Worm (Caenorhabditis elegans) whole organism, late embryonic: ENCODE results near the gene srz-13.

ENCODE experiments used
- C08G9.2 ChIP-seq: sonication (generic microtip); optimal IDR thresholded peaks from 2 replicates; lab custom pipeline; 2016; ENCODE audit warnings: mild to moderate bottlenecking, missing genetic modification characterization, moderate library complexity, missing compliant biosample characterization
- C38D4.7 ChIP-seq: fragments of 200-800 bp; sonication (Bioruptor generic); optimal IDR thresholded peaks from 2 replicates; lab custom pipeline; 2018; ENCODE audit warnings: mild to moderate bottlenecking, missing genetic modification characterization, moderate library complexity, missing compliant biosample characterization
- F13H6.1 ChIP-seq: sonication (generic microtip); optimal IDR thresholded peaks from 2 replicates; lab custom pipeline; 2016; ENCODE audit warnings: missing genetic modification characterization, missing compliant biosample characterization
- ahr-1 ChIP-seq: sonication (generic microtip); optimal IDR thresholded peaks from 2 replicates; lab custom pipeline; 2016; ENCODE audit warnings: missing genetic modification characterization, missing compliant biosample characterization
- ama-1 ChIP-seq: fragments of 150-350 bp; optimal IDR thresholded peaks from 2 replicates; lab custom pipeline; 2014
- ceh-18 ChIP-seq: sonication (generic microtip); optimal IDR thresholded peaks from 2 replicates; lab custom pipeline; 2016; ENCODE audit warnings: missing genetic modification characterization, missing compliant biosample characterization
- ceh-19 ChIP-seq: fragments of 200-800 bp; sonication (Bioruptor generic); optimal IDR thresholded peaks from 2 replicates; lab custom pipeline; 2018; ENCODE audit warnings: mild to moderate bottlenecking, missing genetic modification characterization, missing compliant biosample characterization
- ceh-22 ChIP-seq: sonication (generic microtip); optimal IDR thresholded peaks from 2 replicates; lab custom pipeline; 2017; ENCODE audit warnings: missing biosample characterization, missing genetic modification characterization
- ceh-24 ChIP-seq: sonication (generic microtip); optimal IDR thresholded peaks from 2 replicates; lab custom pipeline; 2016; ENCODE audit warnings: mild to moderate bottlenecking, missing genetic modification characterization, missing compliant biosample characterization
- ceh-30 ChIP-seq: fragments of 150-350 bp; optimal IDR thresholded peaks from 2 replicates; lab custom pipeline; 2014; ENCODE audit warnings: missing biosample characterization, missing genetic modification characterization
- ceh-34 ChIP-seq: sonication (generic microtip); optimal IDR thresholded peaks from 2 replicates; lab custom pipeline; 2016; ENCODE audit warnings: mild to moderate bottlenecking, missing genetic modification characterization, missing compliant biosample characterization
- ceh-45 ChIP-seq: fragments of 200-800 bp; sonication (Bioruptor generic); IDR thresholded peaks from 2 replicates; pipeline ENCODE4 v1.3.6; 2022; ENCODE audit warnings: missing genetic modification reagents, missing genetic modification characterization, missing compliant biosample characterization
- ceh-6 ChIP-seq: fragments of 200-800 bp; sonication (Bioruptor generic); optimal IDR thresholded peaks from 2 replicates; lab custom pipeline; 2018; ENCODE audit warnings: mild to moderate bottlenecking, missing genetic modification characterization, missing compliant biosample characterization
- ceh-9 ChIP-seq: sonication (generic microtip); optimal IDR thresholded peaks from 2 replicates; lab custom pipeline; 2016; ENCODE audit warnings: mild to moderate bottlenecking, missing genetic modification characterization, inconsistent platforms, missing compliant biosample characterization
- che-1 ChIP-seq: sonication (generic microtip); optimal IDR thresholded peaks from 2 replicates; lab custom pipeline; 2016; ENCODE audit warnings: mild to moderate bottlenecking, missing genetic modification characterization, missing compliant biosample characterization
- elt-2 ChIP-seq: sonication (generic microtip); optimal IDR thresholded peaks from 2 replicates; lab custom pipeline; 2016; ENCODE audit warnings: missing genetic modification reagents, missing genetic modification characterization, missing compliant biosample characterization
- elt-4 ChIP-seq: sonication (generic microtip); optimal IDR thresholded peaks from 2 replicates; lab custom pipeline; 2016; ENCODE audit warnings: missing genetic modification characterization, missing compliant biosample characterization
- fkh-10 ChIP-seq: fragments of 150-350 bp; optimal IDR thresholded peaks from 2 replicates; lab custom pipeline; 2014; ENCODE audit warnings: missing biosample characterization, missing genetic modification reagents, missing genetic modification characterization
- fkh-6 ChIP-seq: sonication (generic microtip); optimal IDR thresholded peaks from 2 replicates; lab custom pipeline; 2016; ENCODE audit warnings: missing genetic modification characterization, missing compliant biosample characterization
- hlh-30 ChIP-seq: sonication (generic microtip); optimal IDR thresholded peaks from 2 replicates; lab custom pipeline; 2017; ENCODE audit warnings: antibody characterized with exemption, missing genetic modification characterization, missing compliant biosample characterization; ENCODE audit not compliant: insufficient read depth
- hlh-8 ChIP-seq: sonication (generic microtip); optimal IDR thresholded peaks from 2 replicates; lab custom pipeline; 2016; ENCODE audit warnings: missing genotype, missing genetic modification characterization, missing compliant biosample characterization
- madf-2 ChIP-seq: sonication (generic microtip); optimal IDR thresholded peaks from 2 replicates; lab custom pipeline; 2017; ENCODE audit warnings: missing genetic modification characterization, missing compliant biosample characterization
- mec-3 ChIP-seq: sonication (generic microtip); optimal IDR thresholded peaks from 2 replicates; lab custom pipeline; 2016; ENCODE audit warnings: borderline replicate concordance, missing genetic modification characterization, missing compliant biosample characterization
- nhr-232 ChIP-seq: sonication (generic microtip); optimal IDR thresholded peaks from 2 replicates; lab custom pipeline; 2016; ENCODE audit warnings: missing genetic modification characterization, missing compliant biosample characterization
- npax-4 ChIP-seq: sonication (generic microtip); optimal IDR thresholded peaks from 2 replicates; lab custom pipeline; 2016; ENCODE audit warnings: missing genetic modification characterization, missing compliant biosample characterization
- pat-9 ChIP-seq: fragments of 200-800 bp; sonication (Bioruptor generic); optimal IDR thresholded peaks from 2 replicates; lab custom pipeline; 2018; ENCODE audit warnings: mild to moderate bottlenecking, missing genetic modification characterization, moderate library complexity, missing compliant biosample characterization
- pha-2 ChIP-seq: sonication (generic microtip); optimal IDR thresholded peaks from 2 replicates; lab custom pipeline; 2017; ENCODE audit warnings: mild to moderate bottlenecking, missing genetic modification characterization, missing compliant biosample characterization
- pqm-1 ChIP-seq: sonication (generic microtip); optimal IDR thresholded peaks from 2 replicates; lab custom pipeline; 2016; ENCODE audit warnings: missing genetic modification characterization, missing compliant biosample characterization
- pros-1 ChIP-seq: fragments of 150-350 bp; optimal IDR thresholded peaks from 2 replicates; lab custom pipeline; 2014; ENCODE audit warnings: missing biosample characterization, missing genetic modification reagents, missing genetic modification characterization
- ref-2 ChIP-seq: sonication (generic microtip); optimal IDR thresholded peaks from 2 replicates; lab custom pipeline; 2016; ENCODE audit warnings: missing genetic modification characterization, missing compliant biosample characterization
- rnt-1 ChIP-seq: sonication (generic microtip); optimal IDR thresholded peaks from 2 replicates; lab custom pipeline; 2016; ENCODE audit warnings: missing genetic modification characterization, missing compliant biosample characterization
- sox-2 ChIP-seq: fragments of 200-800 bp; sonication (Bioruptor generic); IDR thresholded peaks from 2 replicates; pipeline ENCODE4 v1.3.6; 2022; ENCODE audit warnings: missing genetic modification reagents, missing genetic modification characterization, missing compliant biosample characterization
- syd-9 ChIP-seq: sonication (generic microtip); optimal IDR thresholded peaks from 2 replicates; lab custom pipeline; 2016; ENCODE audit warnings: mild to moderate bottlenecking, missing genetic modification characterization, moderate library complexity, missing compliant biosample characterization
- tbx-7 ChIP-seq: sonication (generic microtip); optimal IDR thresholded peaks from 2 replicates; lab custom pipeline; 2016; ENCODE audit warnings: missing genotype, missing genetic modification characterization, missing compliant biosample characterization
- ttx-3 ChIP-seq: sonication (generic microtip); optimal IDR thresholded peaks from 2 replicates; lab custom pipeline; 2016; ENCODE audit warnings: missing genetic modification reagents, missing genetic modification characterization, missing compliant biosample characterization
- unc-3 ChIP-seq, 2 experiments: fragments of 200-800 bp in 1 of 2; sonication (Bioruptor generic) in 1 of 2; sonication (generic microtip) in 1 of 2; conservative IDR thresholded peaks in 1 of 2; optimal IDR thresholded peaks in 1 of 2; 2 replicates each; pipeline versions ENCODE4 v1.3.6 to Lab custom; 2016 to 2022; ENCODE audit warnings: missing compliant biosample characterization in 2 of 2, missing genetic modification characterization in 2 of 2, missing genetic modification reagents in 1 of 2
- unc-55 ChIP-seq: sonication (generic microtip); optimal IDR thresholded peaks from 2 replicates; lab custom pipeline; 2017; ENCODE audit warnings: missing biosample characterization, missing genetic modification reagents, missing genetic modification characterization
- zip-5 ChIP-seq: sonication (generic microtip); optimal IDR thresholded peaks from 2 replicates; lab custom pipeline; 2016; ENCODE audit warnings: missing genetic modification characterization, missing compliant biosample characterization
- ztf-16 ChIP-seq: sonication (generic microtip); optimal IDR thresholded peaks from 2 replicates; lab custom pipeline; 2017; ENCODE audit warnings: missing genetic modification characterization, missing compliant biosample characterization

Gene srz-13

ce11 chrV:16192114-16192513 lies 9.9 kb downstream of the srz-13 start, which contains the start of gene srh-279:
Gene srh-279 (plus strand): TSS chrV:16192414.
- TF ChIP-seq syd-9 (tag; lab: Kevin White, UChicago) (no peak), ceh-30 (tag; lab: Kevin White, UChicago) (no peak), zip-5 (tag; lab: Kevin White, UChicago) (no peak), madf-2 (tag; lab: Kevin White, UChicago) (no peak), C38D4.7 (GFP tag; lab: Kevin White, UChicago) (no peak), nhr-232 (tag; lab: Kevin White, UChicago) (no peak), ceh-9 (tag; lab: Kevin White, UChicago) (no peak), hlh-30 (tag; lab: Kevin White, UChicago) (no peak), rnt-1 (tag; lab: Kevin White, UChicago) (no peak), ceh-18 (tag; lab: Kevin White, UChicago) (no peak), ceh-22 (no peak)

- no peak for TF ChIP-seq fkh-10 (GFP tag; lab: Kevin White, UChicago)
- TF ChIP-seq sox-2 = no peak
- TF ChIP-seq ceh-19 (GFP tag; lab: Kevin White, UChicago) = no peak
- TF ChIP-seq C38D4.7 (GFP tag; lab: Kevin White, UChicago) = no peak
- no peak for TF ChIP-seq ama-1 (lab: Kevin White, UChicago)
- TF ChIP-seq ceh-24 = no peak
- TF ChIP-seq ceh-9 (tag; lab: Kevin White, UChicago) = no peak
- no peak for TF ChIP-seq ceh-45
Observed at ce11 chrV:16194639-16195038, 12.4 kb downstream of the srz-13 start, which contains the start of gene rabr-4. Gene rabr-4 (plus strand): TSS chrV:16194939.

- TF ChIP-seq ceh-24 (no peak), syd-9 (tag; lab: Kevin White, UChicago) (no peak), hlh-8 (tag; lab: Kevin White, UChicago) (no peak), fkh-6 (tag; lab: Kevin White, UChicago) (no peak), che-1 (no peak), pqm-1 (tag; lab: Kevin White, UChicago) (no peak), mec-3 (tag; lab: Kevin White, UChicago) (no peak), ceh-6 (no peak), ceh-45 (no peak)
Observed at ce11 chrV:16195379-16195778, 13.2 kb downstream of the srz-13 start, which contains the start of gene rabr-3. Gene rabr-3 (plus strand): TSS chrV:16195679.

- no peak for TF ChIP-seq ceh-34 (tag; lab: Kevin White, UChicago)
- no peak for TF ChIP-seq pha-2 (tag; lab: Kevin White, UChicago)
- TF ChIP-seq C38D4.7 (GFP tag; lab: Kevin White, UChicago) = no peak
- TF ChIP-seq C08G9.2 = no peak
- no peak for TF ChIP-seq elt-2 (tag; lab: Kevin White, UChicago)
- no peak for TF ChIP-seq mec-3 (tag; lab: Kevin White, UChicago)
- TF ChIP-seq pat-9 = no peak
- TF ChIP-seq npax-4 (tag; lab: Kevin White, UChicago) = no peak
- no peak for TF ChIP-seq F13H6.1 (tag; lab: Kevin White, UChicago)
- no peak for TF ChIP-seq ahr-1 (tag; lab: Kevin White, UChicago)
- no peak for TF ChIP-seq ttx-3 (tag; lab: Kevin White, UChicago)
- no peak for TF ChIP-seq unc-3 (GFP tag; conservative IDR thresholded peaks at IDR 0.05; lab: Robert Waterston, UW)
- TF ChIP-seq unc-3 (tag; optimal IDR thresholded peaks at IDR 0.05; lab: Kevin White, UChicago) = no peak
- no peak for TF ChIP-seq unc-55
- no peak for TF ChIP-seq pros-1
- TF ChIP-seq ref-2 (tag; lab: Kevin White, UChicago) = no peak
- TF ChIP-seq ceh-9 (tag; lab: Kevin White, UChicago) = no peak
- TF ChIP-seq elt-4 (tag; lab: Kevin White, UChicago) = no peak
- TF ChIP-seq ztf-16 (tag; lab: Kevin White, UChicago) = no peak
- no peak for TF ChIP-seq tbx-7 (tag; lab: Kevin White, UChicago)
Observed at ce11 chrV:16198016-16198415, 15.8 kb downstream of the srz-13 start, which contains the start of gene F11A5.5. Gene F11A5.5 (plus strand): TSS chrV:16198316.
